Worm (Caenorhabditis elegans): ENCODE results near the gene fbxa-73.

DNA sequence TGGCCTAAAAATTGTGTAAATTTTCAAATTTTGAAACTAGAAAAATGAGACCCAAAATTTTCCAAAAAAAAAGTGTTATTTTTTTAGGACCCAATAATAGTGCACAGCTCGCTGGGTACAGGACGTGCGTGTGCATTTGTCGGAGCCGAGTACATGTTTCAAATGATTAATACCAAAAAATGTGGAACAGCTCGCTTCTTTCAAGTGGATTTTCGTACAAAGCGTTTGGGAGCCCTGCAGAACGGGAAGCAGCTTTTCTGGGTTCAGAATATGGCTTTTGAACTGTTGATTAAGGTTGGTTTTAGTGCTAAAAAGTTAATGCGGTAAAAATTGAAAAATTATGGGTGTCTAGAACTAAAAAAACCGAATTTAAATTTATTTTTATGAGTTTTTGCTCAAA is 35.0 kb downstream of the fbxa-73 start:
- TF ChIP-seq elt-1 (tag; optimal IDR thresholded peaks at IDR 0.05) (no peak), ceh-82 (tag; optimal IDR thresholded peaks at IDR 0.05) (no peak), blmp-1 (tag; optimal IDR thresholded peaks at IDR 0.05; ENCODE audit: insufficient read depth) (no peak), nhr-23 (tag; optimal IDR thresholded peaks at IDR 0.05) (no peak), ama-1 (optimal IDR thresholded peaks at IDR 0.05) (no peak)

All from whole organism, L2 larva.